Fruit fly (Drosophila melanogaster): ENCODE results near the gene if.

DNA sequence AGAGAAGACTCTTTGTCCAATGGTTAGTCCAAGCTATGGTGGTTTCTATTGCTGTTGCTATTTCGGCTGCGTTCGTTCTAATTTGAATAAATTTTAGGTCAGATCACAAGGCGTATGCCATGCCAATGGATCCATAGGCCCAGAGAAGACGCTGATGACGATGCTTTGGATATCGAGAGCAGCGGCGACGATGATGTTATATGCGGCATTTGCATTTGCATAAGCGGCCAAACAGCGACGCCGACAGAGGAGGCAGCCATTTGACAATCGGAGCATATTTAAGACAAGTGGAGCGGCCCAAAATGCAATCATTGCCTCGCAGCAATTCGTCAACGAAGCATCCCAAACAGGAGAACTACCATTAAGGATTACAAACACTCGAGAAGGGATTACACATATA, 48.6 kb downstream of the if start, which contains the start of gene TwdlY:
- TF ChIP-seq h (GFP tag; optimal IDR thresholded peaks at IDR 0.05): no peak
- no peak for TF ChIP-seq dmrt93B (GFP tag; optimal IDR thresholded peaks at IDR 0.05)
- TF ChIP-seq Dfd (GFP tag; optimal IDR thresholded peaks at IDR 0.05): no peak
- TF ChIP-seq Hr78 (GFP tag; optimal IDR thresholded peaks at IDR 0.05): no peak
- no peak for TF ChIP-seq dsf (GFP tag; optimal IDR thresholded peaks at IDR 0.05; ENCODE audit: borderline replicate concordance)
- no peak for TF ChIP-seq N (GFP tag; optimal IDR thresholded peaks at IDR 0.05)
- TF ChIP-seq usp (GFP tag; optimal IDR thresholded peaks at IDR 0.05): no peak
- TF ChIP-seq Dif (GFP tag; optimal IDR thresholded peaks at IDR 0.05; ENCODE audit: partially characterized antibody): no peak
- no peak for TF ChIP-seq psq (GFP tag; optimal IDR thresholded peaks at IDR 0.05)
- no peak for TF ChIP-seq pan (optimal IDR thresholded peaks at IDR 0.05)
- no peak for TF ChIP-seq dl (GFP tag; optimal IDR thresholded peaks at IDR 0.05; ENCODE audit: insufficient read depth in 1 of 2, partially characterized antibody in 2 of 2)
- TF ChIP-seq rgr (GFP tag; optimal IDR thresholded peaks at IDR 0.05): no peak
- no peak for TF ChIP-seq br (GFP tag; optimal IDR thresholded peaks at IDR 0.05)
- no peak for TF ChIP-seq lola (GFP tag; optimal IDR thresholded peaks at IDR 0.05)

Measured in whole organism, wandering third instar larva.